Fruit fly (Drosophila melanogaster): ENCODE data around the gene CG33490.

- TF ChIP-seq usp (GFP tag; optimal IDR thresholded peaks at IDR 0.05): no peak
- TF ChIP-seq psq (optimal IDR thresholded peaks at IDR 0.05): no peak
- no peak for TF ChIP-seq CG8478 (optimal IDR thresholded peaks at IDR 0.05)
- TF ChIP-seq pan (optimal IDR thresholded peaks at IDR 0.05): no peak
Measured at dm6 chr3L:11549432-11549831, 25.0 kb downstream of the CG33490 start.

Data from whole organism.